Worm (Caenorhabditis elegans) whole organism, L3 larva: ENCODE results near the gene ndus-8.
A peak's percentile ranks its signal among the peaks of the same experiment; 100 is the strongest.

Experiments
- R02D3.7 ChIP-seq: fragments of 150-350 bp; optimal IDR thresholded peaks from 2 replicates; lab custom pipeline; 2014; ENCODE audit warnings: missing biosample characterization, missing genetic modification characterization
- ZK546.5 ChIP-seq: sonication (generic microtip); optimal IDR thresholded peaks from 2 replicates; lab custom pipeline; 2017; ENCODE audit warnings: missing biosample characterization, missing genetic modification characterization
- ama-1 ChIP-seq: fragments of 150-350 bp; optimal IDR thresholded peaks from 2 replicates; lab custom pipeline; 2018
- ceh-16 ChIP-seq: sonication (generic microtip); optimal IDR thresholded peaks from 2 replicates; lab custom pipeline; 2017; ENCODE audit warnings: missing biosample characterization, missing genetic modification characterization
- ceh-28 ChIP-seq: fragments of 150-350 bp; optimal IDR thresholded peaks from 2 replicates; lab custom pipeline; 2014; ENCODE audit warnings: missing biosample characterization, missing genetic modification reagents, missing genetic modification characterization
- ceh-82 ChIP-seq: fragments of 150-350 bp; optimal IDR thresholded peaks from 2 replicates; lab custom pipeline; 2014; ENCODE audit warnings: missing biosample characterization, missing genetic modification characterization
- ceh-9 ChIP-seq: sonication (generic microtip); optimal IDR thresholded peaks from 2 replicates; lab custom pipeline; 2018; ENCODE audit warnings: missing biosample characterization, missing genetic modification characterization
- egl-5 ChIP-seq: fragments of 150-350 bp; optimal IDR thresholded peaks from 2 replicates; lab custom pipeline; 2017; ENCODE audit warnings: missing biosample characterization, missing genetic modification reagents, missing genetic modification characterization, inconsistent platforms
- elt-1 ChIP-seq: fragments of 150-350 bp; optimal IDR thresholded peaks from 2 replicates; lab custom pipeline; 2014; ENCODE audit warnings: missing biosample characterization, missing genetic modification characterization
- elt-2 ChIP-seq: sonication (generic microtip); optimal IDR thresholded peaks from 2 replicates; lab custom pipeline; 2016; ENCODE audit warnings: missing genetic modification reagents, mild to moderate bottlenecking, missing genetic modification characterization, missing compliant biosample characterization
- eor-1 ChIP-seq, 2 experiments: fragments of 150-350 bp; optimal IDR thresholded peaks; 2 replicates each; lab custom pipeline; 2014 to 2018; ENCODE audit warnings: missing biosample characterization in 2 of 2, missing genetic modification characterization in 2 of 2
- fkh-10 ChIP-seq: sonication (generic microtip); optimal IDR thresholded peaks from 2 replicates; lab custom pipeline; 2017; ENCODE audit warnings: missing biosample characterization, missing genetic modification reagents, missing genetic modification characterization
- fkh-2 ChIP-seq: fragments of 150-350 bp; optimal IDR thresholded peaks from 2 replicates; lab custom pipeline; 2014; ENCODE audit warnings: missing biosample characterization, missing genetic modification reagents, missing genetic modification characterization
- hmg-11 ChIP-seq: sonication (generic microtip); optimal IDR thresholded peaks from 2 replicates; lab custom pipeline; 2016; ENCODE audit warnings: missing genetic modification characterization, missing compliant biosample characterization
- jun-1 ChIP-seq: fragments of 150-350 bp; optimal IDR thresholded peaks from 2 replicates; lab custom pipeline; 2014; ENCODE audit warnings: missing biosample characterization, missing genetic modification reagents, missing genetic modification characterization
- lin-15B ChIP-seq: fragments of 150-350 bp; optimal IDR thresholded peaks from 2 replicates; lab custom pipeline; 2014; ENCODE audit warnings: missing biosample characterization, missing genetic modification characterization
- lin-39 ChIP-seq: fragments of 150-350 bp; optimal IDR thresholded peaks from 2 replicates; lab custom pipeline; 2018; ENCODE audit warnings: missing biosample characterization, missing genetic modification reagents, missing genetic modification characterization
- lsy-12 ChIP-seq: sonication (generic microtip); optimal IDR thresholded peaks from 2 replicates; lab custom pipeline; 2016; ENCODE audit warnings: mild to moderate bottlenecking, missing genetic modification characterization, missing compliant biosample characterization
- mdl-1 ChIP-seq: fragments of 150-350 bp; optimal IDR thresholded peaks from 2 replicates; lab custom pipeline; 2014; ENCODE audit warnings: missing biosample characterization, missing genetic modification characterization
- mml-1 ChIP-seq: fragments of 150-350 bp; sonication (generic microtip); optimal IDR thresholded peaks from 3 replicates; lab custom pipeline; 2014; ENCODE audit warnings: missing biosample characterization, missing genetic modification characterization
- nfya-1 ChIP-seq: sonication (generic microtip); optimal IDR thresholded peaks from 2 replicates; lab custom pipeline; 2017; ENCODE audit warnings: missing genetic modification characterization, mild to moderate bottlenecking, missing compliant biosample characterization, antibody characterized with exemption, moderate library complexity; ENCODE audit not compliant: insufficient read depth
- nhr-11 ChIP-seq: fragments of 150-350 bp; optimal IDR thresholded peaks from 2 replicates; lab custom pipeline; 2014; ENCODE audit warnings: missing biosample characterization, missing genetic modification characterization
- nhr-12 ChIP-seq: fragments of 150-350 bp; optimal IDR thresholded peaks from 2 replicates; lab custom pipeline; 2014; ENCODE audit warnings: missing biosample characterization, missing genetic modification characterization
- nhr-23 ChIP-seq: fragments of 150-350 bp; optimal IDR thresholded peaks from 2 replicates; lab custom pipeline; 2014; ENCODE audit warnings: missing biosample characterization, missing genetic modification reagents, missing genetic modification characterization
- nhr-237 ChIP-seq: fragments of 150-350 bp; optimal IDR thresholded peaks from 2 replicates; lab custom pipeline; 2014; ENCODE audit warnings: missing biosample characterization, missing genetic modification characterization
- nhr-25 ChIP-seq: sonication (generic microtip); optimal IDR thresholded peaks from 2 replicates; lab custom pipeline; 2017; ENCODE audit warnings: missing biosample characterization, missing genetic modification characterization
- nhr-28 ChIP-seq: fragments of 150-350 bp; optimal IDR thresholded peaks from 2 replicates; lab custom pipeline; 2014; ENCODE audit warnings: missing biosample characterization, missing genetic modification characterization
- nhr-43 ChIP-seq: sonication (generic microtip); optimal IDR thresholded peaks from 2 replicates; lab custom pipeline; 2016; ENCODE audit warnings: mild to moderate bottlenecking, missing genetic modification characterization, missing compliant biosample characterization; ENCODE audit not compliant: poor library complexity, severe bottlenecking
- nhr-67 ChIP-seq: fragments of 150-350 bp; optimal IDR thresholded peaks from 2 replicates; lab custom pipeline; 2014; ENCODE audit warnings: missing biosample characterization, missing genetic modification characterization
- nhr-76 ChIP-seq: fragments of 150-350 bp; sonication (generic microtip); optimal IDR thresholded peaks from 5 replicates; lab custom pipeline; 2014; ENCODE audit warnings: missing biosample characterization, missing genetic modification characterization
- pha-4 ChIP-seq: fragments of 150-350 bp; optimal IDR thresholded peaks from 2 replicates; lab custom pipeline; 2014; ENCODE audit warnings: missing biosample characterization, missing genetic modification reagents, missing genetic modification characterization
- pqm-1 ChIP-seq: fragments of 150-350 bp; optimal IDR thresholded peaks from 2 replicates; lab custom pipeline; 2017; ENCODE audit warnings: missing biosample characterization, missing genetic modification characterization, inconsistent platforms
- sea-2 ChIP-seq: fragments of 150-350 bp; sonication (generic microtip); optimal IDR thresholded peaks from 4 replicates; lab custom pipeline; 2014; ENCODE audit warnings: missing biosample characterization, missing genetic modification reagents, missing genetic modification characterization
- skn-1 ChIP-seq: fragments of 150-350 bp; optimal IDR thresholded peaks from 2 replicates; lab custom pipeline; 2014; ENCODE audit warnings: missing biosample characterization, missing genetic modification characterization
- snpc-4 ChIP-seq: fragments of 150-350 bp; optimal IDR thresholded peaks from 2 replicates; lab custom pipeline; 2014; ENCODE audit warnings: missing biosample characterization, missing genetic modification characterization
- tbx-2 ChIP-seq: sonication (generic microtip); optimal IDR thresholded peaks from 2 replicates; lab custom pipeline; 2016; ENCODE audit warnings: mild to moderate bottlenecking, missing genetic modification characterization, missing compliant biosample characterization
- unc-39 ChIP-seq: sonication (generic microtip); optimal IDR thresholded peaks from 4 replicates; lab custom pipeline; 2017; ENCODE audit warnings: missing biosample characterization, missing genetic modification characterization
- unc-62 ChIP-seq: fragments of 150-350 bp; sonication (generic microtip); optimal IDR thresholded peaks from 4 replicates; lab custom pipeline; 2014; ENCODE audit warnings: missing biosample characterization, missing genetic modification reagents, missing genetic modification characterization
- zag-1 ChIP-seq: fragments of 150-350 bp; optimal IDR thresholded peaks from 2 replicates; lab custom pipeline; 2014; ENCODE audit warnings: missing biosample characterization, missing genetic modification characterization
- ztf-11 ChIP-seq: fragments of 150-350 bp; optimal IDR thresholded peaks from 2 replicates; lab custom pipeline; 2014; ENCODE audit warnings: missing biosample characterization, missing genetic modification characterization
- ztf-4 ChIP-seq: fragments of 150-350 bp; optimal IDR thresholded peaks from 2 replicates; lab custom pipeline; 2014; ENCODE audit warnings: missing biosample characterization, missing genetic modification characterization

The ndus-8 gene

DNA sequence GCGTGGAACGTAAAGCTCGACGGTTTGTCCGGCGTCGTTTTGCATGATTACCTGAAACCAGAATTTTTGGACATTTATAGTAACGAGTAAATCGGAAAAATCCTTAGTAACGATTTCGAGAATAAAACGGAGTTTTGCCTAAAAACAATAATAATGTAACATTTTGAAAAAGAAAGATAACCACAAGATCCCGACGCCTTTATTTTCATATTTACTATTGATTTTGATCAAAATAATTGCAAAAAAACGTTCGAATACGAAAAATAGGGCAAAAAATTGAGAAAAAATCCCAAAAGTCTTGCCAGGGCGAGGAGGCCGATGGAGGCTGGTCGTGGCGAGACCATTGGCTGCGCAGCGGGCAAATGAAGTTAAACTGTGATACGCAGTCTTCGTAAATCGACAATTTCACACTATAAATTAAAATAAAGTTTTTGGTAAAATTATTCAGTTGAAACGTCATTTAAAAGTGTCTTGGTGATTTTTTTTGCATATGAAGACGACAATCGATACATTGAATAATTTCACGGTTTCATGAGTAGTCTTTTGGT lies 44.3 kb downstream of the ndus-8 start, which contains the start of gene rps-21 (continued):
- TF ChIP-seq nhr-11 (tag; lab: Kevin White, UChicago) (peak; percentile 59), fkh-2 (tag; lab: Kevin White, UChicago) (no peak), unc-39 (tag; lab: Kevin White, UChicago) (no peak), elt-1 (tag; lab: Kevin White, UChicago) (no peak), lsy-12 (tag; lab: Kevin White, UChicago) (no peak), nhr-28 (no peak), ama-1 (lab: Kevin White, UChicago) (peak; percentile 44), lin-15B (peak; percentile 94), eor-1 (tag; optimal IDR thresholded peaks at IDR 0.05; lab: Kevin White, UChicago) (no peak), lin-39 (tag; lab: Kevin White, UChicago) (peak; percentile 92), nhr-12 (tag; lab: Kevin White, UChicago) (no peak), ztf-11 (tag; lab: Kevin White, UChicago) (no peak), R02D3.7 (peak; percentile 96), egl-5 (peak; percentile 77), ZK546.5 (tag; lab: Kevin White, UChicago) (peak; percentile 24)
- TF ChIP-seq, all 47 proteins: peak for 23

DNA sequence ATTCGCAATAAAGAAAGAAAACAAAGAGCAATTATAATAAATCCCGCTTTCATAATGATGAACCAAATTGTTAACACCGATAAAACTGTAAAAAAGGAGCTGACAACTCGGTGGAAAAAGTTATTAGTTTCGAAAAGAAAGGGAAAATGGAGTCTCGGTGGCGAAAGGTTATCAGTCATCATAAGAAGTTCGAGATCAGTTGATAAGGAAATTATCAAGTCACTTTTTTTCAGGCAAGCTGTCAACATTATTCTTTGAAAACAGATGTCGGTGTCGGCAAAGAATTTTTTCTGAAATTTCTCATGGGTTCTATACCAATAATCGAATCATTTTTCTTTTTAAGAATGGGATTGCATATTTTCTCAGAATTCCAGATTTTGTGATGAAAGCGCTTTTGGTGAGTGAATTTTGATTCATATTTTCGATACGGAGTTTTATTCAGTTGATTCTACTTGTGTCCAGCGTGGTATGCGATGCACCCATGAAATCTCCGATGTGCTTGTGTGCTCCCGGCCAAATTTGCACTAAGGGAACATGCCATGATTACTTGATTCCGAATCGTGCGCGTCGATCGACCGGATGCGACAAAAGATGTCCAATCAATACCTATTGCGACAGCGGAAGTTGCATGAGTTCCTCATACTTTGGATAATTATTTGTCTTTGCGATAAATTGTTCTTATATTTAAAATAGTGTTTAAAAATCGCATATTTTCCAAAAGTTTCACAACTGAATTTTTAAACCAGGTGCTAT lies 45.5 kb downstream of the ndus-8 start, which contains the start of the genes F37C12.21 and F37C12.10:
Gene F37C12.21, plus strand, starts transcription at position 58 of the 753 bp plus-strand sequence.
Gene F37C12.10, minus strand, starts transcription at position 85 of the 753 bp plus-strand sequence.
- TF ChIP-seq ceh-16 (no peak), nhr-43 (tag; lab: Kevin White, UChicago) (no peak), tbx-2 (tag; lab: Kevin White, UChicago) (no peak), zag-1 (no peak), ztf-11 (tag; lab: Kevin White, UChicago) (no peak), nhr-76 (tag; lab: Kevin White, UChicago) (no peak), ceh-28 (tag; lab: Kevin White, UChicago) (no peak), pha-4 (peak; percentile 4), egl-5 (no peak), elt-1 (tag; lab: Kevin White, UChicago) (no peak), elt-2 (tag; lab: Kevin White, UChicago) (peak; percentile 77), skn-1 (tag; lab: Kevin White, UChicago) (no peak), eor-1 (tag; optimal IDR thresholded peaks at IDR 0.05; lab: Kevin White, UChicago) (no peak), unc-39 (tag; lab: Kevin White, UChicago) (no peak), pqm-1 (tag; lab: Kevin White, UChicago) (peak; percentile 33), nhr-25 (tag; lab: Kevin White, UChicago) (no peak), ztf-4 (no peak), sea-2 (GFP tag; lab: Kevin White, UChicago) (no peak), nhr-28 (no peak), nhr-11 (tag; lab: Kevin White, UChicago) (no peak), nfya-1 (tag; lab: Kevin White, UChicago) (no peak)
- TF ChIP-seq, all 47 proteins: peak for 3

DNA sequence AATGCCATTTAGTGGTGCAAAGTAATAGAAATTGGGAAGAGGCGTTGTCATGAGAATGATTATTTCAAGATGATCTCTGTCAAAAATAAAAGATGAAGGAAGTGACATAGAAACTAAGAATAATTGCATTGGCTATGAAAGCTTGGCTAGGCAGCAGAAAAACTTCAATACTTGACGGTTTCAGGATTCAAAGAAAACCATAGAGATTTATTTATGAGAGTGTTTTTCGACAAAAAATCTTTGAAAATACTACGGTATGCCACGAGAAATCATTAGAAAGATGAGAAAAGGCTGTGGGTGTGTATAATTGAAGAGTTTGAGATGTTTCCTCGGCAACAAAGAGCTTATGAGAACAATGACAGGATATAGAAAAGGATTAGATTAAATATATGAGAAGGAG lies 48.5 kb downstream of the ndus-8 start, which contains the start of gene F37C12.14:
Gene F37C12.14, minus strand, starts transcription at position 101 of the 400 bp plus-strand sequence.
- TF ChIP-seq elt-1 (tag; lab: Kevin White, UChicago) (no peak), nhr-28 (no peak), mdl-1 (tag; lab: Kevin White, UChicago) (no peak), pha-4 (no peak), unc-62 (GFP tag; lab: Kevin White, UChicago) (no peak), R02D3.7 (no peak), lsy-12 (tag; lab: Kevin White, UChicago) (no peak)
- TF ChIP-seq, all 47 proteins: peak for 0

- TF ChIP-seq elt-2 (tag; lab: Kevin White, UChicago) (peak; percentile 24), nhr-11 (tag; lab: Kevin White, UChicago) (peak; percentile 29), hmg-11 (tag; lab: Kevin White, UChicago) (peak; percentile 37), fkh-2 (tag; lab: Kevin White, UChicago) (no peak), pqm-1 (tag; lab: Kevin White, UChicago) (peak; percentile 16), snpc-4 (peak; percentile 39), mml-1 (tag; lab: Kevin White, UChicago) (no peak), ceh-82 (tag; lab: Kevin White, UChicago) (no peak), ceh-16 (no peak), nhr-23 (peak; percentile 70), nhr-25 (tag; lab: Kevin White, UChicago) (peak; percentile 63), nhr-28 (no peak), nhr-237 (tag; lab: Kevin White, UChicago) (no peak), R02D3.7 (no peak), pha-4 (peak; percentile 95), lin-39 (tag; lab: Kevin White, UChicago) (no peak), nhr-76 (tag; lab: Kevin White, UChicago) (no peak), zag-1 (no peak), jun-1 (tag; lab: Kevin White, UChicago) (no peak), skn-1 (tag; lab: Kevin White, UChicago) (no peak), tbx-2 (tag; lab: Kevin White, UChicago) (no peak), fkh-10 (GFP tag; lab: Kevin White, UChicago) (no peak), lsy-12 (tag; lab: Kevin White, UChicago) (no peak), ama-1 (lab: Kevin White, UChicago) (no peak), egl-5 (no peak), ztf-4 (no peak), ceh-9 (tag; lab: Kevin White, UChicago) (no peak), nhr-67 (tag; lab: Kevin White, UChicago) (no peak)
Measured at ce11 chrIII:7184022-7184421, 50.0 kb downstream of the ndus-8 start, which contains the start of gene yju-2. TSS of gene yju-2 (plus strand) at chrIII:7184336.
